Fruit fly (Drosophila melanogaster) whole organism, embryonic: Measurements from ENCODE around the gene CG14564.

ENCODE experiments used
- Bteb2 ChIP-seq: fragments of 200-800 bp; sonication (Bioruptor generic); optimal IDR thresholded peaks from 2 replicates; lab custom pipeline; 2016; ENCODE audit warnings: missing biosample characterization, missing genetic modification characterization
- CG10431 ChIP-seq: fragments of 200-800 bp; sonication (Bioruptor generic); optimal IDR thresholded peaks from 3 replicates; lab custom pipeline; 2018; ENCODE audit warnings: missing biosample characterization, mild to moderate bottlenecking, missing genetic modification characterization
- CG11085 ChIP-seq: fragments of 200-800 bp; sonication (Bioruptor generic); IDR thresholded peaks from 2 replicates; pipeline ENCODE4 v1.3.6; 2022; ENCODE audit warnings: missing biosample characterization, missing genetic modification characterization
- CG11695 ChIP-seq: fragments of 200-800 bp; sonication (Bioruptor generic); IDR thresholded peaks from 3 replicates; pipeline ENCODE4 v1.3.6; 2022; ENCODE audit warnings: missing biosample characterization, missing genetic modification characterization
- CG12219 ChIP-seq: fragments of 200-800 bp; sonication (Bioruptor generic); optimal IDR thresholded peaks from 3 replicates; lab custom pipeline; 2018; ENCODE audit warnings: missing biosample characterization, mild to moderate bottlenecking, missing genetic modification characterization
- CG12391 ChIP-seq: fragments of 200-800 bp; sonication (Bioruptor generic); optimal IDR thresholded peaks from 3 replicates; lab custom pipeline; 2018; ENCODE audit warnings: missing biosample characterization, mild to moderate bottlenecking, missing genetic modification characterization, moderate library complexity
- CG17802 ChIP-seq: fragments of 200-800 bp; sonication (Bioruptor generic); optimal IDR thresholded peaks from 2 replicates; lab custom pipeline; 2018; ENCODE audit warnings: missing biosample characterization, mild to moderate bottlenecking, missing genetic modification characterization, moderate library complexity
- CG2202 ChIP-seq: fragments of 200-800 bp; sonication (Bioruptor generic); optimal IDR thresholded peaks from 2 replicates; lab custom pipeline; 2018; ENCODE audit warnings: missing biosample characterization, mild to moderate bottlenecking, missing genetic modification characterization
- CG3726 ChIP-seq: fragments of 200-800 bp; sonication (Bioruptor generic); IDR thresholded peaks from 3 replicates; pipeline ENCODE4, ENCODE4 v1.3.6; 2022; ENCODE audit warnings: missing biosample characterization, missing genetic modification characterization
- CG7372 ChIP-seq: fragments of 200-800 bp; sonication (Bioruptor generic); IDR thresholded peaks from 2 replicates; pipeline ENCODE4 v1.3.6; 2022; ENCODE audit warnings: missing biosample characterization, missing genetic modification characterization
- Dip2 ChIP-seq: fragments of 200-800 bp; sonication (Bioruptor generic); IDR thresholded peaks from 2 replicates; pipeline ENCODE4 v1.3.6; 2022; ENCODE audit warnings: missing biosample characterization, missing genetic modification characterization
- Fer1 ChIP-seq: fragments of 200-800 bp; sonication (Bioruptor generic); optimal IDR thresholded peaks from 2 replicates; lab custom pipeline; 2017; ENCODE audit warnings: missing biosample characterization, mild to moderate bottlenecking, missing genetic modification characterization
- H15 ChIP-seq: fragments of 200-800 bp; sonication (Bioruptor generic); IDR thresholded peaks from 3 replicates; pipeline ENCODE4 v1.3.6; 2022; ENCODE audit warnings: missing biosample characterization, missing genetic modification characterization
- HmgD ChIP-seq: fragments of 200-800 bp; sonication (Bioruptor generic); optimal IDR thresholded peaks from 3 replicates; lab custom pipeline; 2016; ENCODE audit warnings: missing biosample characterization, missing genetic modification characterization
- Hr78 ChIP-seq, 2 experiments: fragments of 200-800 bp in 1 of 2; fragments of >200 bp in 1 of 2; sonication (Bioruptor generic) in 1 of 2; optimal IDR thresholded peaks; 2 replicates each; lab custom pipeline; 2017 to 2019; ENCODE audit warnings: missing biosample characterization in 2 of 2, missing genetic modification characterization in 2 of 2, mild to moderate bottlenecking in 1 of 2, moderate library complexity in 1 of 2
- Max ChIP-seq: fragments of 200-800 bp; sonication (Bioruptor generic); optimal IDR thresholded peaks from 2 replicates; lab custom pipeline; 2016; ENCODE audit warnings: missing biosample characterization, mild to moderate bottlenecking, missing genetic modification characterization
- Nf-YC ChIP-seq: fragments of 200-800 bp; optimal IDR thresholded peaks from 3 replicates; lab custom pipeline; 2019; ENCODE audit warnings: missing biosample characterization, mild to moderate bottlenecking, missing genetic modification characterization, moderate library complexity
- Taf1 ChIP-seq: fragments of 200-800 bp; sonication (Bioruptor generic); IDR thresholded peaks from 2 replicates; pipeline ENCODE4 v1.3.6; 2022; ENCODE audit warnings: missing biosample characterization, missing genetic modification characterization
- ap ChIP-seq: fragments of 200-800 bp; sonication (Bioruptor generic); IDR thresholded peaks from 2 replicates; pipeline ENCODE4 v1.3.6; 2022; ENCODE audit warnings: missing biosample characterization, missing genetic modification characterization
- cato ChIP-seq: fragments of 200-800 bp; sonication (Bioruptor generic); optimal IDR thresholded peaks from 2 replicates; lab custom pipeline; 2016; ENCODE audit warnings: missing biosample characterization, missing genetic modification characterization, borderline replicate concordance
- chinmo ChIP-seq: fragments of 200-800 bp; sonication (Bioruptor generic); IDR thresholded peaks from 4 replicates; pipeline ENCODE4 v1.3.6; 2022; ENCODE audit warnings: missing biosample characterization, missing genetic modification characterization; ENCODE audit not compliant: partially characterized antibody
- ci ChIP-seq: fragments of 200-800 bp; sonication (Bioruptor generic); IDR thresholded peaks from 3 replicates; pipeline ENCODE4 v1.3.6; 2022; ENCODE audit warnings: missing biosample characterization, missing genetic modification characterization
- crc ChIP-seq: fragments of 200-800 bp; sonication (Bioruptor generic); optimal IDR thresholded peaks from 2 replicates; lab custom pipeline; 2016; ENCODE audit warnings: missing biosample characterization, missing genetic modification characterization
- ewg ChIP-seq: fragments of 200-800 bp; sonication (Bioruptor generic); optimal IDR thresholded peaks from 3 replicates; lab custom pipeline; 2017; ENCODE audit warnings: mild to moderate bottlenecking, missing biosample characterization, missing genetic modification reagents, missing genetic modification characterization
- insv ChIP-seq, 2 experiments: fragments of 200-800 bp; sonication (Bioruptor generic); optimal IDR thresholded peaks; 3 replicates each; lab custom pipeline; 2016 to 2018; ENCODE audit warnings: missing biosample characterization in 2 of 2, missing genetic modification characterization in 2 of 2
- jigr1 ChIP-seq: fragments of 200-800 bp; sonication (Bioruptor generic); IDR thresholded peaks from 3 replicates; pipeline ENCODE4 v1.3.6; 2022; ENCODE audit warnings: missing biosample characterization, missing genetic modification characterization
- kni ChIP-seq: fragments of 200-800 bp; sonication (Bioruptor generic); optimal IDR thresholded peaks from 3 replicates; lab custom pipeline; 2017; ENCODE audit warnings: mild to moderate bottlenecking, missing biosample characterization, missing genetic modification reagents, missing genetic modification characterization
- oc ChIP-seq: fragments of 200-800 bp; sonication (Bioruptor generic); optimal IDR thresholded peaks from 2 replicates; lab custom pipeline; 2018; ENCODE audit warnings: missing biosample characterization, mild to moderate bottlenecking, missing genetic modification characterization, moderate library complexity
- p53 ChIP-seq: fragments of 200-800 bp; sonication (Bioruptor generic); optimal IDR thresholded peaks from 2 replicates; lab custom pipeline; 2016; ENCODE audit warnings: missing biosample characterization, missing genetic modification characterization
- prd ChIP-seq, 3 experiments: fragments of >200 bp in 2 of 3; fragments of 200-800 bp in 1 of 3; sonication (Bioruptor generic) in 1 of 3; optimal IDR thresholded peaks in 2 of 3; IDR thresholded peaks in 1 of 3; 2 replicates in 2 of 3; 3 replicates in 1 of 3; pipeline versions ENCODE4 v1.3.6 to Lab custom; 2017 to 2022; ENCODE audit warnings: missing biosample characterization in 1 of 3, missing genetic modification characterization in 1 of 3
- sc ChIP-seq, 3 experiments: fragments of >200 bp in 2 of 3; fragments of 200-800 bp in 1 of 3; sonication (Bioruptor generic) in 1 of 3; optimal IDR thresholded peaks; 2 replicates in 2 of 3; 3 replicates in 1 of 3; lab custom pipeline; 2017; ENCODE audit warnings: mild to moderate bottlenecking in 1 of 3, missing biosample characterization in 1 of 3, missing genetic modification characterization in 1 of 3, missing genetic modification reagents in 1 of 3
- sens ChIP-seq: fragments of 200-800 bp; sonication (Bioruptor generic); peaks from one replicate; lab custom pipeline; 2016; ENCODE audit warnings: missing biosample characterization, missing genetic modification characterization
- sim ChIP-seq: fragments of 200-800 bp; sonication (Bioruptor generic); IDR thresholded peaks from 2 replicates; pipeline ENCODE4 v1.3.6; 2022; ENCODE audit warnings: missing biosample characterization, missing genetic modification characterization
- sr ChIP-seq: fragments of 200-800 bp; sonication (Bioruptor generic); IDR thresholded peaks from 3 replicates; pipeline ENCODE4 v1.3.6; 2022; ENCODE audit warnings: missing biosample characterization, missing genetic modification characterization
- stwl ChIP-seq: fragments of 200-800 bp; sonication (Bioruptor generic); optimal IDR thresholded peaks from 3 replicates; lab custom pipeline; 2018; ENCODE audit warnings: missing biosample characterization, mild to moderate bottlenecking, missing genetic modification characterization, moderate library complexity
- vvl ChIP-seq: fragments of 200-800 bp; sonication (Bioruptor generic); IDR thresholded peaks from 2 replicates; pipeline ENCODE4 v1.3.6; 2022; ENCODE audit warnings: missing biosample characterization, missing genetic modification characterization

CG14564 gene

DNA sequence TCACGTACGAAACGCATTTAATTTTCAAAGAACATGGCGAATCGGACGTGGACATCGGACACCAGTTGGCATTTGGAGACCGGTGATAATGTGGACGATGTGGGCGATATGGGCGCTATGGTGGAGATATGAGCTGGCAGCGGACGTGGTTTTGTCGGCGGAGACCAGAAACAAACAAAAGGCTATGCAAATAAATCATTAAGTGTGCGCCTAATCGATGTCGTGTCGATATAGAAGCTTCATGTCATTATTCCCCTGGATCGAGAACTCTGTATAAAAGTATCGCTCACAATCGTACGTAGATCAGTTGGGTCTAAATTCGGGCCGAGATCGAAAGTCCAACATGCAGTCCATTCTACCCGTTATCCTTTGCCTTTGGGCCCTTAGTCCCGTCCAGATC lies 15.7 kb upstream of the CG14564 start, which contains the start of gene CG14572:
CG14572 (plus strand) TSS at position 301 of the 400 bp plus-strand sequence.
- no peak for TF ChIP-seq CG7372
- TF ChIP-seq kni (GFP tag; lab: Kevin White, UChicago) = peak; percentile 37
- no peak for TF ChIP-seq jigr1 (GFP tag; lab: Robert Waterston, UW)
- TF ChIP-seq Nf-YC (tag; lab: Kevin White, UChicago) = no peak
- 0 out of 4 replicates have a peak, but pooled peaks have one; percentile 37 for TF ChIP-seq chinmo (GFP tag; lab: Robert Waterston, UW)
- peak; percentile 18; the same call in 1 of the 2 replicates for TF ChIP-seq vvl (GFP tag; lab: Robert Waterston, UW)

DNA sequence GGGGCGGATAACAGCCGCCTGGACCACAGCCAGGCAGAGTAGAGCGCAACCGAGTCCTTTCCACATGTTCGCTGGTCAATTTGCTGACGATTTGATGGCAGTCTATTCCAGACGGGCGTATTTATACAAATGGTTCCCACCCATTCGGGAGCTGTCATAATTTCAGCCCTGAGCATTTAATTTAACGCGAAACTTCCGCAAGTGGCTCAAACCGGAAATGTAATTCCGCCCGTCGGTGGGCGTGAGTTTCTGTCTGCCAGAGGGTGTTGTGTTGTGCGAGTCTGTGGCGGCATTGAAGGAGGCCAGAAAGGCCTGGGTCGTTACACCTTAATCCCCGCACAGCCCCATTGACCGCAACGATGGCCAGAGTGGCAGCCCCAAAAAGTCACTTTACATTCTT lies 12.8 kb upstream of the CG14564 start, which contains the start of gene CG14565:
CG14565 (minus strand) TSS at position 101 of the 400 bp plus-strand sequence.
- no peak for TF ChIP-seq CG11695 (GFP tag; lab: Robert Waterston, UW)
- no peak for TF ChIP-seq CG12219 (GFP tag; lab: Kevin White, UChicago)
- no peak for TF ChIP-seq Max (GFP tag; lab: Kevin White, UChicago)
- TF ChIP-seq HmgD (GFP tag; lab: Kevin White, UChicago) = no peak
- no peak for TF ChIP-seq crc (GFP tag; lab: Kevin White, UChicago)
- no peak for TF ChIP-seq Bteb2 (GFP tag; lab: Kevin White, UChicago)
- TF ChIP-seq CG2202 = no peak
- TF ChIP-seq Taf1 (GFP tag; lab: Robert Waterston, UW) = no peak
- no peak for TF ChIP-seq Fer1 (GFP tag; lab: Kevin White, UChicago)
- TF ChIP-seq ap (GFP tag; lab: Robert Waterston, UW) = no peak
- no peak for TF ChIP-seq CG10431 (GFP tag; lab: Kevin White, UChicago)
- no peak for TF ChIP-seq CG11085 (GFP tag; lab: Robert Waterston, UW)
- no peak for TF ChIP-seq CG12391 (tag; lab: Kevin White, UChicago)
- TF ChIP-seq sc (optimal IDR thresholded peaks at IDR 0.05; lab: Kevin White, UChicago) = no peak
- no peak for TF ChIP-seq sc (GFP tag; optimal IDR thresholded peaks at IDR 0.05; lab: Kevin White, UChicago)
- no peak for TF ChIP-seq p53 (GFP tag; lab: Kevin White, UChicago)

DNA sequence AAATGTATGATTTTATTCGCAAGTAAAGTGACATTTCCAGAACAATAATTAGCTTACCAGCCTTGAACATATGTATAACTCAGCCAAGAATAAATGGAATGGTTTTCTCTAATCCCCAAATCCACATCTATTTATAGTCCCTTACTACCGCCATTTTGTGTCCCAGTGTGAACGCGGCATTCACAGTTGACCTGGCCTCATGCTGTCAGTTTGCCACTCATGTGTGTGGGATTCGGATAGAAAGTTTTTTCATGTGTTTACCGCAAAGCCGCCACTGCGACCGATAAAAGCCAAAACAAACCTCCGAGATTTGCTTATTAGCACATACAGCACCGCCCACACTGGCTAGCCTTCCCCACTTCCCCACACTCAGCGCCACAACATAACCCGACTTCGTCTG lies 9.0 kb downstream of the CG14564 start:
- TF ChIP-seq sr (GFP tag; lab: Robert Waterston, UW) = peak; percentile 83
- TF ChIP-seq CG17802 (tag; lab: Kevin White, UChicago) = peak; percentile 89
- no peak for TF ChIP-seq prd (optimal IDR thresholded peaks at IDR 0.05; lab: Kevin White, UChicago)
- no peak for TF ChIP-seq prd (GFP tag; IDR thresholded peaks at IDR 0.05; lab: Robert Waterston, UW)
- TF ChIP-seq sens (GFP tag; lab: Kevin White, UChicago) = no peak
- peak; percentile 24 for TF ChIP-seq stwl (tag; lab: Kevin White, UChicago)
- no peak for TF ChIP-seq cato (GFP tag; lab: Kevin White, UChicago)
- TF ChIP-seq ci = 0 out of 3 replicates have a peak, but pooled peaks have one; percentile 41
- TF ChIP-seq CG2202 = no peak
- TF ChIP-seq Dip2 (GFP tag; lab: Robert Waterston, UW) = no peak
- no peak for TF ChIP-seq insv (GFP tag; optimal IDR thresholded peaks at IDR 0.05; lab: Kevin White, UChicago)
- no peak for TF ChIP-seq sim
- TF ChIP-seq ewg (GFP tag; lab: Kevin White, UChicago) = no peak
- no peak for TF ChIP-seq H15
- peak; percentile 46 for TF ChIP-seq oc (tag; lab: Kevin White, UChicago)
- TF ChIP-seq Hr78 (GFP tag; optimal IDR thresholded peaks at IDR 0.05; lab: Kevin White, UChicago) = peak in 1 of 2 experiments; percentile 53
- no peak for TF ChIP-seq CG3726 (GFP tag; lab: Robert Waterston, UW)
- TF ChIP-seq, all 482 proteins: peak for 6
